Fruit fly (Drosophila melanogaster): ENCODE results near the gene mira.

- no peak for TF ChIP-seq Hr96 (GFP tag; optimal IDR thresholded peaks at IDR 0.05)
- TF ChIP-seq tj (GFP tag; optimal IDR thresholded peaks at IDR 0.05), result no peak
- TF ChIP-seq Mnt (GFP tag; optimal IDR thresholded peaks at IDR 0.05), result no peak
- TF ChIP-seq toe (GFP tag; optimal IDR thresholded peaks at IDR 0.05), result no peak
- no peak for TF ChIP-seq Crg-1 (GFP tag; optimal IDR thresholded peaks at IDR 0.05)
- TF ChIP-seq Clk (GFP tag; optimal IDR thresholded peaks at IDR 0.05), result no peak
- TF ChIP-seq ovo (GFP tag; optimal IDR thresholded peaks at IDR 0.05), result no peak
- TF ChIP-seq kay (GFP tag; ENCODE audit: borderline replicate concordance), result no peak
These were observed 831 bp upstream of the mira start for dm6 chr3R:19935777-19936125.
